Worm (Caenorhabditis elegans) whole organism, L4/young adult: ENCODE measurements around the gene C29E4.11.
"Not testable (repeated sequence)": the region's sequence is repeated elsewhere in the genome, so short reads cannot be mapped to it uniquely, and the experiment has no call there.

Source experiments
- W03F9.2 ChIP-seq: fragments of 150-350 bp; optimal IDR thresholded peaks from 2 replicates; lab custom pipeline; 2014; ENCODE audit warnings: missing biosample characterization, missing genetic modification characterization
- dao-5 ChIP-seq: sonication (generic microtip); optimal IDR thresholded peaks from 2 replicates; lab custom pipeline; 2016; ENCODE audit warnings: missing genotype, missing genetic modification characterization, moderate library complexity, missing compliant biosample characterization
- him-1 ChIP-seq: sonication (generic microtip); optimal IDR thresholded peaks from 2 replicates; lab custom pipeline; 2016; ENCODE audit warnings: missing genotype, missing genetic modification reagents, missing genetic modification characterization, missing compliant biosample characterization

Gene C29E4.11

DNA sequence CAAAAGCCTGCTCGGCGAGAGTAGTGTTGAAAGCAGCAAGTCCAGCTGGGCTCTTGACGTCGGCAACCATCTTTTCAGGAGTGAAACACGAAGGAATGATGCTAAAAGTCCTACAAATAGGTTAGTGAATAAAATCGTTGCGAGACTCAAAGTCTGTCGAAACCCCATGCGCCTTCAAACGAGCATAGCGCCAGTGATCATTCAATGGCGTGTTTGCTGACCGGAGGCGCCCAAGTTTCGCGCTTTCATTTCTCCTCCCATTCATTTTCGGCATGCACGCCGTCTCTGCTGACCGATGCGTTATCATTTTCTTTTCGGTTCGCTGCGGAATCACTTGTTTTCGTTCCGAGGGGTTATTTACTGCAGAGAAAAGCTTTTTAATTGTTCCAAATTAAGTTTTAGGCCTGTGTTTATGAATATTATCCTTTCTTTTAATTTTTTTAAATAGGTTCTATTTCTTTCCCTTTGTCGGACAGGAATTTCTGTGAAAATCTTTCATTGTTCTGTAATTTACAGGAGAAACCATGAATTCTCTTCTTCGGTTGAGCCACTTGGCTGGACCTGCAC lies 15.4 kb upstream of the C29E4.11 start, which contains the start of the genes eef-1B.1 and aco-2:
Gene eef-1B.1 (minus strand): TSS at position 186 of the 567 bp plus-strand sequence.
Gene aco-2 (plus strand): TSS at position 517 of the 567 bp plus-strand sequence.
- TF ChIP-seq dao-5 (tag; lab: Kevin White, UChicago) (no peak), him-1 (tag; lab: Kevin White, UChicago) (peak; percentile 67), W03F9.2 (tag; lab: Kevin White, UChicago) (peak; percentile 90)

ce11 chrIII:7972687-7973086 lies 14.8 kb upstream of the C29E4.11 start:
- TF ChIP-seq him-1 (tag; lab: Kevin White, UChicago), result no peak
- TF ChIP-seq W03F9.2 (tag; lab: Kevin White, UChicago), result no peak
- TF ChIP-seq dao-5 (tag; lab: Kevin White, UChicago), result no peak

ce11 chrIII:7972061-7972460 lies 14.1 kb upstream of the C29E4.11 start, which contains the start of gene F54H12.5:
Gene F54H12.5 (minus strand): TSS chrIII:7972161.
- TF ChIP-seq dao-5 (tag; lab: Kevin White, UChicago), result no peak
- no peak for TF ChIP-seq W03F9.2 (tag; lab: Kevin White, UChicago)
- TF ChIP-seq him-1 (tag; lab: Kevin White, UChicago), result no peak

DNA sequence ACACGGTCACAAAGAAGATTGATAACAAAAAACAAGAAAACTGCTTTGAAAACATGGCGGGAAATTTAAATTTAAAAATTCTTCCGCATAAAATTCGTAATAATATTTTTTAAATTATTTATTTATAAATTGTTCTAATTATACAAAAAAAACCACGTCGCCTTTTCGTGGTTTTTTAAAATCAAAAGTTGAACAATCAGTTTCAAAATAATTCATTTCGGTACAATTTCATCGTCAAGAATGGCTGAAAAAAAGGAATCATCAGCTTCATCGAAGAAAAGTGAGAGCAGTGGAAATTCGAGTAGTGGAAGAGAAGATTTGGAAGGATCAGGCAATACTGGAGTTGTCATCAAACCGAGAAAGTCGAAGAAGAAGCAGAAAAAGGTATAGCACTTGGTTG lies 11.2 kb upstream of the C29E4.11 start, which contains the start of the genes F54H12.8 and F54H12.7:
Gene F54H12.8 (minus strand): TSS at position 101 of the 400 bp plus-strand sequence.
Gene F54H12.7 (plus strand): TSS at position 229 of the 400 bp plus-strand sequence.
- TF ChIP-seq W03F9.2 (tag; lab: Kevin White, UChicago) (no peak), dao-5 (tag; lab: Kevin White, UChicago) (no peak), him-1 (tag; lab: Kevin White, UChicago) (no peak)

DNA sequence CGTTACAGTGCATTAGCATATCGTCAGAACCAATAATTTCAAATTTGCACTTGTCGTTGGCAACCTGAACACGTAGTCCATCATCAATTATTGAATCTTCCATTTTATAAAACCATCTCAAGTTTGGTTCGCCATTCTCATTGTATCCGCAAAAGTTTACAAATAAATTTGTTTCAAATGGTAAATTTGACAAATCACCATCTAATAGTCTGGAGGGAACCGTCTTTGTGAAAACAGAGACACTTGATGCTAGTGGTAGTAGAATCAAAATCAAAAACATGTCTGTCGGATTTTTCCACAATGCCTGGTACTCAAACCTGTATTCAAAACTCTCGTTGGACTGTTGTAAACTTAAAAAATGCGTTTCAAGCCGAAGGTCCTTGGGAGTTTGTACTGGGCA lies 6.4 kb upstream of the C29E4.11 start, which contains the start of gene F54H12.2:
Gene F54H12.2 (plus strand): TSS at position 301 of the 400 bp plus-strand sequence.
- TF ChIP-seq dao-5, him-1, W03F9.2 (tag; lab: Kevin White, UChicago): not testable (repeated sequence)

DNA sequence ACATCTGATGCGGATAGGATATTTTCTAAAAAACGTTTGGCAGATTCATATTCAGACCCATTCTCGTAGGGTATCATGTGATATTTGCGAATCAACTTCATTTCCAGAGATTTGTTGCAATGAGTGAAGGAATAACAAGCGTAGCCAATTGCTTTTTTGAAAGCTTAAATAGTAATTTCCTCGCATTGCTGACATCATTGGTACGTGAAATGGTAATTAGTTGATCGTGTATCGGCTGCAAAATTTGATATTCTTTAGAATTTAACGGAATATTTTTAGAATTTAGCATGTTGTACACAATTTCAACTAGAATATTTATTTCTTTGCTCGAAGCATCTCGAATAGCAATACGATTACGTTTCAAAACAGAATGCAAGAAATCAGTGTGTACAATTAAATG lies 4.7 kb upstream of the C29E4.11 start, which contains the start of gene F54H12.4:
Gene F54H12.4 (minus strand): TSS at position 101 of the 400 bp plus-strand sequence.
- TF ChIP-seq W03F9.2, him-1, dao-5 (tag; lab: Kevin White, UChicago): not testable (repeated sequence)

DNA sequence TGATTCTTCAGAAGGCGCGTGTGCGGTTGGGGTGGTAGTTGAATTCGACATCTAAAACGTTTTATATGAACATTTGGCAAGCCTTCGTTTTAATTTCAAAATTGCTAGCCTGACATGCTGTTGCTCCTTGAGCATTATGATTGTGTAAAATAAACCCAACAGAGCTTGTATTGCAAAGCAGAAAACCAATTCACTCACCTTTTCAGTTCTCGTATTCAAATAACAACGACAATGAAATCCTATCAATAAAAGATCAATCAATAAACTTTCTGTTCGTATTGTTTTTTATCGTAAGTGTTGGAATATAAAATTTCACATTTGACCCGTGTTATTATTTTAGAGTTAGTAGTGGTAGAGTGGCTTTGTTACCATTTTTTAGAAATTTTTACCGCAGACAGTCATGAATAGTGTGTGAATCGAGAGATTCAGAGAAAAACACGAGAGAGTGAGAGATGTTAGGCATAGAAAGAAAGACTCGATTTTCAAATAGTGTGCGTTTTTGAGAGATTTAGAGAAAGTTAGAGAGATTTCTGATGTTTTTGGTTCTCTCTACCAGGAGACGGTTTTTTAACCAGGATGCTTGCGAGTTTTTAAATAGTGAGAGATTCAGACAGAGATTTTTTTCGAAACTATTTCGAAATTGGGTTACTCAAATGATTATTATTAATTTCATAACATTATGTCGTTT lies 1.2 kb upstream of the C29E4.11 start, which contains the start of gene F54H12.10:
Gene F54H12.10 (minus strand): TSS at position 51 of the 688 bp plus-strand sequence.
- TF ChIP-seq dao-5, him-1, W03F9.2 (tag; lab: Kevin White, UChicago): not testable (repeated sequence)

DNA sequence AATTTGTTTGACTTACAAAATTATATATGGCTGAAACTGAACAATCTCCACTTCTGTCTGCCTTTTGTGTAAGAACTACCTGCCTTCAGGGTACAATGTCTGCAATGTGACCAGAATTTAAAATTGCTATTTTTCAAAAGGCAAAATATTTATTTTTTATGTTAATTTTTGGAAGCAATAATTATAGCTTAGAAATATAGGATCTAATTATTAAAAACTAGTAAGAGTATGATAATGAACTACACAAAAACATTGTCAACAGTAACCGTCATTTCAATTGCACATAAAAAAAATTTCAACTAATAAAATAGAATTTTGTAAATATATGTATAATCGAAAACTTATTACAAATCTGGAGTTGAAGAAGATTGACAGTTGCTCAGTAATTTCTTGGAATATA lies 949 bp downstream of the C29E4.11 start, which contains the start of gene C29E4.9:
Gene C29E4.9 (minus strand): TSS at position 101 of the 400 bp plus-strand sequence.
- no peak for TF ChIP-seq him-1 (tag; lab: Kevin White, UChicago)
- no peak for TF ChIP-seq dao-5 (tag; lab: Kevin White, UChicago)
- TF ChIP-seq W03F9.2 (tag; lab: Kevin White, UChicago), result no peak

- TF ChIP-seq him-1 (tag; lab: Kevin White, UChicago), result no peak
- TF ChIP-seq dao-5 (tag; lab: Kevin White, UChicago), result no peak
- no peak for TF ChIP-seq W03F9.2 (tag; lab: Kevin White, UChicago)
Measured at ce11 chrIII:7953208-7953607, 4.7 kb downstream of the C29E4.11 start, which contains the start of gene let-754. Gene let-754 (minus strand): TSS chrIII:7953308.

DNA sequence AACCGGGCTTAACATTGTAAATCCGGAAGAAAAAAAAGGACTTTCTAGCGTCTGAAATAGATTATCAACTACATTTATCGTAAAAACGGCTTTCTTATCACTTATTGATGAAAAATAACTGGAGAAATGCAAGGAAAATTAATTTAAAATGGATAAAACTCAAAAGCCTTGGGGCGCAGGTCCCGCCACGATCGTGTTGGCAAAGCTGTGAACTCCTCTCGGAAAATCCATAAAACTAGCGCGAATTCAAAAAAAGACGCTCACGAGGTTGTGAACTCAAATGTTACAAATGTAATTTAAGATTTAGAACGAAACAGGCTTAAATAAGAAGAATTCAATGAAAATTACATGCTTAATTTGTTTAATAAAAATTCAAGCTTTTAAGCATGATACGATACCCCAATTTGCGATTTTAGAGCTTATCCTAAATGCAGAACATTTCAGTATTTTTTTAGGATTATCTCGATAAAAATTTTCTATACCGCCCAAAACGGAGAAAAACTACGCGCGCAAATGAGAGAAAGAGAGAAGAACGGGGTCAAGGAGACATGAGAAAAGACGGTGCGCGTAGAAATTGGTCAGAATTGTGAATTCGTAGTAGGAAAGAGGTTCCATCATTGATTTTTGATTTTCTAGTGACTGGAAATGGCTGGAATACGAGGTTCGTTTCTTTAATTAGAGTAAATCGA lies 5.7 kb downstream of the C29E4.11 start, which contains the start of gene C29E4.15:
Gene C29E4.15 (plus strand): TSS at position 547 of the 689 bp plus-strand sequence.
- TF ChIP-seq W03F9.2 (tag; lab: Kevin White, UChicago) (no peak), him-1 (tag; lab: Kevin White, UChicago) (no peak), dao-5 (tag; lab: Kevin White, UChicago) (no peak)

DNA sequence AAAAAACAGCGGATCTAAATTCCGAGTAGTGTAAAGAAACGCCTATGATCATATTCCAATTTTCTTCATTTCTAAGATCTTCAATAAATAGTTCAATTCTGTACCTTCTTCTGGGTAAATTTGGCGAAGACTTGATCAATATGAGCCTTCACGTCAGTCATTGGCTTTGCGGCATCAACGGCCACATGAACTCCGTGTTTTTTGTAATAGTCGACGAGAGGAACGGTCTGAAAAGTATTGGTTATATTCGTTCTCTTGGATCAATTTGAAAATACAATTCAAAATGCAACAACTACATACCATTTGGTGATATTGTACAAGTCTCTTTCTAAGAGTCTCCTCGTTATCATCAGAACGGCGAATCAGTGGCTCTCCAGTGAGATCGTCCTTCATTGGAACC lies 7.5 kb downstream of the C29E4.11 start:
- TF ChIP-seq W03F9.2 (tag; lab: Kevin White, UChicago) (no peak), dao-5 (tag; lab: Kevin White, UChicago) (no peak), him-1 (tag; lab: Kevin White, UChicago) (no peak)

DNA sequence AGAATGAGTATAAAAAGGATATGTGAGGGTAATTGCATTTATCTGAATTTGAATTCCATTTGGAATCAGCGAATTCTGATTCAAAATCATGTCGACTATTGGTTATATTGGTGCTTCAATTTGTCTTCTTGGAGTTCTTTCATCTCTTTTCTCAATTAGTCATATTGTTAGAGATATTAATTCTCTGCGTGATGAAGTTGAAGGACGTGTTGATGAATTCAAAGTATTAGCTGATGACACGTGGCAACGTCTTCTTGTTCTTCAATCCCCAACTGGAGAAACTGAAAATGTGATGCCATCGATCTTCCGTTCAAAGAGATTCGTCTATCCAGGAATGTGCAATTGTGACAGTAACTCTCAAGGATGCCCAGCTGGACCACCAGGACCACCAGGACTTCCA lies 9.1 kb downstream of the C29E4.11 start, which contains the start of gene col-90:
Gene col-90 (plus strand): TSS at position 37 of the 400 bp plus-strand sequence.
- no peak for TF ChIP-seq him-1 (tag; lab: Kevin White, UChicago)
- TF ChIP-seq dao-5 (tag; lab: Kevin White, UChicago), result no peak
- TF ChIP-seq W03F9.2 (tag; lab: Kevin White, UChicago), result no peak
